Fruit fly (Drosophila melanogaster): Measurements from ENCODE around the gene rst.

The rst gene

dm6 chrX:2973593-2973992, at the start of gene rst:
Gene rst (minus strand): TSS chrX:2973834.
- TF ChIP-seq CG33017 (tag; optimal IDR thresholded peaks at IDR 0.05) (no peak), toe (GFP tag; optimal IDR thresholded peaks at IDR 0.05) (no peak), CG7101 (tag; optimal IDR thresholded peaks at IDR 0.05) (no peak), Hr96 (GFP tag; optimal IDR thresholded peaks at IDR 0.05) (no peak), CG1620 (GFP tag; optimal IDR thresholded peaks at IDR 0.05) (no peak), kay (GFP tag; ENCODE audit: borderline replicate concordance) (no peak), Clk (GFP tag; optimal IDR thresholded peaks at IDR 0.05) (no peak), ovo (GFP tag; optimal IDR thresholded peaks at IDR 0.05) (no peak), cic (GFP tag; optimal IDR thresholded peaks at IDR 0.05) (no peak), cnc (optimal IDR thresholded peaks at IDR 0.05) (no peak), CG7045 (GFP tag; optimal IDR thresholded peaks at IDR 0.05) (no peak), CG12768 (GFP tag; optimal IDR thresholded peaks at IDR 0.05) (no peak), bab1 (GFP tag; optimal IDR thresholded peaks at IDR 0.05) (no peak), CG5204 (GFP tag; optimal IDR thresholded peaks at IDR 0.05) (no peak), Crg-1 (GFP tag; optimal IDR thresholded peaks at IDR 0.05) (no peak)

dm6 chrX:3022464-3022863, 48.8 kb upstream of the rst start:
- TF ChIP-seq Hr96 (GFP tag; optimal IDR thresholded peaks at IDR 0.05): no peak
- TF ChIP-seq CG14711 (tag; optimal IDR thresholded peaks at IDR 0.05): no peak
- TF ChIP-seq CG33017 (tag; optimal IDR thresholded peaks at IDR 0.05): no peak
- TF ChIP-seq ovo (GFP tag; optimal IDR thresholded peaks at IDR 0.05): no peak
- no peak for TF ChIP-seq Crg-1 (GFP tag; optimal IDR thresholded peaks at IDR 0.05)
- no peak for TF ChIP-seq CG12768 (GFP tag; optimal IDR thresholded peaks at IDR 0.05)
- no peak for TF ChIP-seq CG1620 (GFP tag; optimal IDR thresholded peaks at IDR 0.05)
- no peak for TF ChIP-seq kay (GFP tag; ENCODE audit: borderline replicate concordance)
- no peak for TF ChIP-seq CG7045 (GFP tag; optimal IDR thresholded peaks at IDR 0.05)
- no peak for TF ChIP-seq Mnt (GFP tag; optimal IDR thresholded peaks at IDR 0.05)

DNA sequence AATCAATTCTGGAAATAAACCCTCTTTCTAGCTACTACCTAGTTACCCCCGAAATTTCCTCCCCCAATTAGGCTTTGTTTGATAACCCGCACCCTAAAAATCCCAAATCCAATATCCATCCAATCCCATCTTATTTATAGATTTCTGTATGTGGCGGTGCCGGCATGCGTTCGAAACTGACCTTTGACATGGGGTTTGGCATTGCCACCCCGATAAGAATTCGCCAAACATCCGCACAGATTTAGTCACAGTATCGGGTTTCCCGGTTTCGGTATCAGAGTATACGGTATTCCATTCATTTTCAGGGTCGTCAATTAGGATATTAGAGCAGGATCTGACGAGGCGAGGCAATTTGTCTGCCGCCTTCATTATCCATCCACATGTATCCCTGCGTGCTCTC, 47.9 kb upstream of the rst start:
- TF ChIP-seq Mnt (GFP tag; optimal IDR thresholded peaks at IDR 0.05) (no peak), pad (GFP tag; optimal IDR thresholded peaks at IDR 0.05) (no peak), CG5204 (GFP tag; optimal IDR thresholded peaks at IDR 0.05) (no peak), CG11617 (GFP tag; optimal IDR thresholded peaks at IDR 0.05) (no peak), Crg-1 (GFP tag; optimal IDR thresholded peaks at IDR 0.05) (no peak), toe (GFP tag; optimal IDR thresholded peaks at IDR 0.05) (no peak), CG7045 (GFP tag; optimal IDR thresholded peaks at IDR 0.05) (no peak), kay (GFP tag; ENCODE audit: borderline replicate concordance) (no peak), CG33017 (tag; optimal IDR thresholded peaks at IDR 0.05) (no peak), tj (GFP tag; optimal IDR thresholded peaks at IDR 0.05) (no peak), CG12768 (GFP tag; optimal IDR thresholded peaks at IDR 0.05) (no peak), Hr96 (GFP tag; optimal IDR thresholded peaks at IDR 0.05) (no peak), cnc (optimal IDR thresholded peaks at IDR 0.05) (no peak), CG14711 (tag; optimal IDR thresholded peaks at IDR 0.05) (no peak), CG1620 (GFP tag; optimal IDR thresholded peaks at IDR 0.05) (no peak), ovo (GFP tag; optimal IDR thresholded peaks at IDR 0.05) (no peak), Clk (GFP tag; optimal IDR thresholded peaks at IDR 0.05) (no peak), CG7101 (tag; optimal IDR thresholded peaks at IDR 0.05) (no peak), bab1 (GFP tag; optimal IDR thresholded peaks at IDR 0.05) (no peak), cic (GFP tag; optimal IDR thresholded peaks at IDR 0.05) (no peak)

DNA sequence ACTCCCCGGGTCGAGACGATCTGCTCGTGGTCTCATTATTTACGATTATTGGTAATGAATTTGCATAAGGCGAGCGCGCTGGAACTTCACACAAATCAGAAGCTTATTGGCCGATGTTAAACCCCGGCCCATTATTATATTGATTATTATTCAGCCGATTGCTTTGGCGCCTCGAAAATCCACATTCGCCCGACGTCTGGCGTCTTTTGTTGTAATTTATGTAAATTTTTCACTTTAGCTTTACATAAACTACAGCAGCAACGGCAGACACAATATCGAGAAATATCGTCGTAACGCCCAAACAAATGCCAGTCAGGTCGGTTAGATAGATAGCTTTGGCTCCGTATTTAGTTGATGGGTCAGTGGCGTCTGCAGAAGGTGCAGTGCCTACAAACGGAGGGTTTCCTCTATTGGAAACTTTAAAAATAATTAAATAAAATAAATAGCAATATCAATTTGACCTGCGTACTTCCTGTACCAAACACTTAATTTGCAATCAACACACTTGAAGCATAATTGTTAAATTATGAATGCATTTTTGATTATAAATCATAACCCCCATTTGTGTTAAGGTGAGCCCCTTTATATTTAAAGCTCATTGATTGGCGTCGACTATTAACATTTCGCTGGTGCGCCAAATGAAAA, 45.8 kb upstream of the rst start:
- TF ChIP-seq cic (GFP tag; optimal IDR thresholded peaks at IDR 0.05): no peak
- no peak for TF ChIP-seq CG7101 (tag; optimal IDR thresholded peaks at IDR 0.05)
- no peak for TF ChIP-seq CG11617 (GFP tag; optimal IDR thresholded peaks at IDR 0.05)
- no peak for TF ChIP-seq tj (GFP tag; optimal IDR thresholded peaks at IDR 0.05)
- TF ChIP-seq CG33017 (tag; optimal IDR thresholded peaks at IDR 0.05): no peak
- TF ChIP-seq cnc (optimal IDR thresholded peaks at IDR 0.05): no peak
- no peak for TF ChIP-seq Clk (GFP tag; optimal IDR thresholded peaks at IDR 0.05)

DNA sequence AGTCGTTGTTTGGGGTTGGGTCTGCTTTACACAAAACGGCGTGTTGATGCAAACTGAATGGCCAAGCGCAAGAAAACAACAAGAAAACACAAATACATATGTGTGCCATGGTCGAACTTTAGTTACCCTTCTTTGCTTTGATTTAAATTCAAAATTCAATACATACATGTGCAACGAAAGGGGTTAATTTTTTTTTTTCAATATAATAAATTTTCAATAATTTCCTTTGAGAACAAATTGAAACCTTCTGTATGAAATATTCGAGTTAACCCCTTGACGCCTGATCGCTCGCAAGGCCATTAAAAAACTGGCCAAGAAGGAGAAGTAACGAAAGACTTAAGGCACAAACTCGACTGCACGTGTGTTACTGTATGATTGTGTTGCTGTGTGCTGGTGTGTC, 45.0 kb upstream of the rst start:
- TF ChIP-seq kay (GFP tag; ENCODE audit: borderline replicate concordance) (no peak), CG7101 (tag; optimal IDR thresholded peaks at IDR 0.05) (no peak), bab1 (GFP tag; optimal IDR thresholded peaks at IDR 0.05) (no peak), cnc (optimal IDR thresholded peaks at IDR 0.05) (no peak), toe (GFP tag; optimal IDR thresholded peaks at IDR 0.05) (no peak), CG11617 (GFP tag; optimal IDR thresholded peaks at IDR 0.05) (no peak), cic (GFP tag; optimal IDR thresholded peaks at IDR 0.05) (no peak), Clk (GFP tag; optimal IDR thresholded peaks at IDR 0.05) (no peak), CG7045 (GFP tag; optimal IDR thresholded peaks at IDR 0.05) (no peak), Mnt (GFP tag; optimal IDR thresholded peaks at IDR 0.05) (no peak), tj (GFP tag; optimal IDR thresholded peaks at IDR 0.05) (no peak)

- TF ChIP-seq Hr96 (GFP tag; optimal IDR thresholded peaks at IDR 0.05): no peak
Observed at dm6 chrX:3016462-3016861, 42.8 kb upstream of the rst start.

DNA sequence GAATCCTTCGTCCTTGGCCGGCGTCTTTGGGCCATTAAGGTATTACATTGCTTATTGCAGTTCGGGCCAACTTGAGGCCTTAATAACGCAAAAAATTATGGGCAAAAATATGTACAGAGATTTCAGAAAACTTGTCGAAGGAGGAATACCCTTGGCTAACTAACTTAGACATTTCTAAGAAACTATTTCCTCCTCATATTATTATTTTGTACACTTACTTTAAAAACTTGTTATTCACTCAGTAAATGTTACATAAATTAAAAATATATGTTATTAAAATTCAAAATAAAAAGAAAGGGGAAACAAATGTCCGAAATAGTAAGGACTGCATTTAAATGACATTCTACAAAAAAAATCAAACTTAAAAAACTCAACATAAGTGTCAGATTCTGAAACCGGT, 39.6 kb upstream of the rst start:
- no peak for TF ChIP-seq Mnt (GFP tag; optimal IDR thresholded peaks at IDR 0.05)
- TF ChIP-seq kay (GFP tag; ENCODE audit: borderline replicate concordance): no peak
- TF ChIP-seq CG12768 (GFP tag; optimal IDR thresholded peaks at IDR 0.05): no peak
- TF ChIP-seq tj (GFP tag; optimal IDR thresholded peaks at IDR 0.05): no peak
- TF ChIP-seq pad (GFP tag; optimal IDR thresholded peaks at IDR 0.05): no peak
- TF ChIP-seq CG7101 (tag; optimal IDR thresholded peaks at IDR 0.05): no peak
- TF ChIP-seq CG14711 (tag; optimal IDR thresholded peaks at IDR 0.05): no peak
- TF ChIP-seq Hr96 (GFP tag; optimal IDR thresholded peaks at IDR 0.05): no peak
- TF ChIP-seq cnc (optimal IDR thresholded peaks at IDR 0.05): no peak
